Worm (Caenorhabditis elegans) whole organism, early embryonic: Measurements from ENCODE around the gene cutl-15.

ENCODE experiments used
- B0310.2 ChIP-seq: sonication (generic microtip); optimal IDR thresholded peaks from 2 replicates; lab custom pipeline; 2016; ENCODE audit warnings: mild to moderate bottlenecking, missing genetic modification characterization, missing compliant biosample characterization
- aly-1 ChIP-seq: sonication (generic microtip); optimal IDR thresholded peaks from 2 replicates; lab custom pipeline; 2016; ENCODE audit warnings: missing genetic modification characterization, missing compliant biosample characterization
- ama-1 ChIP-seq: fragments of 150-350 bp; optimal IDR thresholded peaks from 2 replicates; lab custom pipeline; 2014
- hmbx-1 ChIP-seq: sonication (generic microtip); optimal IDR thresholded peaks from 2 replicates; lab custom pipeline; 2016; ENCODE audit warnings: mild to moderate bottlenecking, missing genetic modification characterization, missing compliant biosample characterization
- hmg-4 ChIP-seq: fragments of 200-800 bp; sonication (Bioruptor generic); optimal IDR thresholded peaks from 2 replicates; lab custom pipeline; 2018; ENCODE audit warnings: mild to moderate bottlenecking, missing genetic modification characterization, missing compliant biosample characterization

ce11 chrII:8933693-8934432 is 13.6 kb downstream of the cutl-15 start, which contains the start of gene T21B10.3:
- TF ChIP-seq hmg-4 (GFP tag; lab: Kevin White, UChicago) (no peak), B0310.2 (tag; lab: Kevin White, UChicago) (no peak), aly-1 (no peak), hmbx-1 (no peak), ama-1 (lab: Kevin White, UChicago) (no peak)
